Fruit fly (Drosophila melanogaster) whole organism, embryonic: ENCODE results near the gene CG12012.

Experiments
- Adf1 ChIP-seq: fragments of 200-800 bp; sonication (Bioruptor generic); IDR thresholded peaks from 2 replicates; pipeline ENCODE4 v1.3.6; 2022; ENCODE audit warnings: missing biosample characterization, missing genetic modification characterization
- Aef1 ChIP-seq: fragments of 200-800 bp; sonication (Bioruptor generic); IDR thresholded peaks from 3 replicates; pipeline ENCODE4 v1.3.6; 2022; ENCODE audit warnings: missing biosample characterization, missing genetic modification characterization
- Asciz ChIP-seq: fragments of 200-800 bp; sonication (Bioruptor generic); optimal IDR thresholded peaks from 2 replicates; lab custom pipeline; 2017; ENCODE audit warnings: missing biosample characterization, mild to moderate bottlenecking, missing genetic modification characterization, missing genetic modification reagents
- CG12299 ChIP-seq: fragments of 200-800 bp; sonication (Bioruptor generic); optimal IDR thresholded peaks from 2 replicates; lab custom pipeline; 2018; ENCODE audit warnings: missing biosample characterization, mild to moderate bottlenecking, missing genetic modification characterization
- CG12391 ChIP-seq: fragments of 200-800 bp; sonication (Bioruptor generic); optimal IDR thresholded peaks from 3 replicates; lab custom pipeline; 2018; ENCODE audit warnings: missing biosample characterization, mild to moderate bottlenecking, missing genetic modification characterization, moderate library complexity
- CG12769 ChIP-seq: fragments of 200-800 bp; sonication (Bioruptor generic); optimal IDR thresholded peaks from 2 replicates; lab custom pipeline; 2019; ENCODE audit warnings: missing biosample characterization, mild to moderate bottlenecking, missing genetic modification characterization, moderate library complexity
- CG13894 ChIP-seq: fragments of 200-800 bp; sonication (Bioruptor generic); optimal IDR thresholded peaks from 3 replicates; lab custom pipeline; 2018; ENCODE audit warnings: missing biosample characterization, mild to moderate bottlenecking, missing genetic modification characterization, moderate library complexity
- CG15479 ChIP-seq: fragments of 200-800 bp; sonication (Bioruptor generic); optimal IDR thresholded peaks from 3 replicates; lab custom pipeline; 2019; ENCODE audit warnings: missing biosample characterization, mild to moderate bottlenecking, missing genetic modification characterization, moderate library complexity
- CG16779 ChIP-seq: fragments of 200-800 bp; sonication (Bioruptor generic); IDR thresholded peaks from 2 replicates; pipeline ENCODE4 v1.3.6; 2022; ENCODE audit warnings: missing biosample characterization, missing genetic modification characterization
- CG16863 ChIP-seq: fragments of 200-800 bp; sonication (Bioruptor generic); optimal IDR thresholded peaks from 3 replicates; lab custom pipeline; 2016; ENCODE audit warnings: missing biosample characterization, missing genetic modification characterization
- CG17328 ChIP-seq: fragments of 200-800 bp; sonication (Bioruptor generic); IDR thresholded peaks from 2 replicates; pipeline ENCODE4 v1.3.6; 2022; ENCODE audit warnings: missing biosample characterization, missing genetic modification characterization
- CG2129 ChIP-seq: fragments of 200-800 bp; sonication (Bioruptor generic); IDR thresholded peaks from 2 replicates; pipeline ENCODE4 v1.3.6; 2022; ENCODE audit warnings: missing biosample characterization, missing genetic modification characterization; ENCODE audit not compliant: partially characterized antibody
- CG2199 ChIP-seq: fragments of 200-800 bp; sonication (Bioruptor generic); IDR thresholded peaks from 3 replicates; pipeline ENCODE4 v1.3.6; 2022; ENCODE audit warnings: missing biosample characterization, missing genetic modification characterization
- CG31365 ChIP-seq: fragments of 200-800 bp; sonication (Bioruptor generic); optimal IDR thresholded peaks from 2 replicates; lab custom pipeline; 2018; ENCODE audit warnings: missing biosample characterization, mild to moderate bottlenecking, missing genetic modification characterization
- CG34422 ChIP-seq: fragments of 200-800 bp; sonication (Bioruptor generic); IDR thresholded peaks from 3 replicates; pipeline ENCODE4 v1.3.6; 2022; ENCODE audit warnings: missing biosample characterization, missing genetic modification characterization
- CG3838 ChIP-seq: fragments of 200-800 bp; sonication (Bioruptor generic); optimal IDR thresholded peaks from 3 replicates; lab custom pipeline; 2016; ENCODE audit warnings: missing biosample characterization, missing genetic modification characterization
- CG4360 ChIP-seq: fragments of 200-800 bp; sonication (Bioruptor generic); IDR thresholded peaks from 2 replicates; pipeline ENCODE4 v1.3.6; 2022; ENCODE audit warnings: missing biosample characterization, missing genetic modification characterization
- CG5180 ChIP-seq: fragments of 200-800 bp; sonication (Bioruptor generic); optimal IDR thresholded peaks from 3 replicates; lab custom pipeline; 2017; ENCODE audit warnings: missing biosample characterization, missing genetic modification characterization, mild to moderate bottlenecking, moderate library complexity, missing genetic modification reagents
- CG8944 ChIP-seq: fragments of 200-800 bp; sonication (Bioruptor generic); optimal IDR thresholded peaks from 3 replicates; lab custom pipeline; 2016; ENCODE audit warnings: missing biosample characterization, missing genetic modification characterization
- Dip3 ChIP-seq: fragments of 200-800 bp; sonication (Bioruptor generic); optimal IDR thresholded peaks from 3 replicates; lab custom pipeline; 2016; ENCODE audit warnings: missing biosample characterization, missing genetic modification characterization
- Gug ChIP-seq: fragments of 200-800 bp; sonication (Bioruptor generic); IDR thresholded peaks from 4 replicates; pipeline ENCODE4 v1.3.6; 2022; ENCODE audit warnings: missing biosample characterization, missing genetic modification characterization
- HLH54F ChIP-seq: fragments of 200-800 bp; sonication (Bioruptor generic); optimal IDR thresholded peaks from 3 replicates; lab custom pipeline; 2016; ENCODE audit warnings: missing biosample characterization, missing genetic modification characterization
- Med ChIP-seq: fragments of 200-800 bp; sonication (Bioruptor generic); peaks from one replicate; lab custom pipeline; 2016; ENCODE audit warnings: missing biosample characterization, missing genetic modification characterization, mild to moderate bottlenecking, inconsistent platforms, moderate library complexity
- NFAT ChIP-seq: fragments of 200-800 bp; sonication (Bioruptor generic); IDR thresholded peaks from 2 replicates; pipeline ENCODE4 v1.3.6; 2022; ENCODE audit warnings: missing biosample characterization, missing genetic modification characterization
- Opbp ChIP-seq: fragments of 200-800 bp; sonication (Bioruptor generic); IDR thresholded peaks from 3 replicates; pipeline ENCODE4 v1.3.6; 2022; ENCODE audit warnings: missing biosample characterization, missing genetic modification characterization; ENCODE audit not compliant: partially characterized antibody
- Scr ChIP-seq: fragments of 200-800 bp; sonication (Bioruptor generic); IDR thresholded peaks from 2 replicates; pipeline ENCODE4 v1.3.6; 2022; ENCODE audit warnings: missing biosample characterization, missing genetic modification characterization; ENCODE audit not compliant: partially characterized antibody
- Xbp1 ChIP-seq: fragments of 200-800 bp; sonication (Bioruptor generic); optimal IDR thresholded peaks from 3 replicates; lab custom pipeline; 2016; ENCODE audit warnings: missing biosample characterization, mild to moderate bottlenecking, missing genetic modification characterization
- abd-A ChIP-seq: fragments of 200-800 bp; sonication (Bioruptor generic); optimal IDR thresholded peaks from 3 replicates; lab custom pipeline; 2019; ENCODE audit warnings: missing biosample characterization, mild to moderate bottlenecking, missing genetic modification characterization, moderate library complexity
- amos ChIP-seq: fragments of 200-800 bp; sonication (Bioruptor generic); IDR thresholded peaks from 2 replicates; pipeline ENCODE4 v1.3.6; 2022; ENCODE audit warnings: missing biosample characterization, missing genetic modification characterization; ENCODE audit not compliant: partially characterized antibody
- cad ChIP-seq: fragments of >200 bp; optimal IDR thresholded peaks from 2 replicates; lab custom pipeline; 2017; ENCODE audit warnings: missing biosample characterization, missing genetic modification characterization
- cg ChIP-seq: fragments of 200-800 bp; sonication (Bioruptor generic); optimal IDR thresholded peaks from 3 replicates; lab custom pipeline; 2019; ENCODE audit warnings: missing biosample characterization, mild to moderate bottlenecking, missing genetic modification characterization, moderate library complexity
- chinmo ChIP-seq: fragments of 200-800 bp; sonication (Bioruptor generic); IDR thresholded peaks from 4 replicates; pipeline ENCODE4 v1.3.6; 2022; ENCODE audit warnings: missing biosample characterization, missing genetic modification characterization; ENCODE audit not compliant: partially characterized antibody
- ci ChIP-seq: fragments of 200-800 bp; sonication (Bioruptor generic); IDR thresholded peaks from 3 replicates; pipeline ENCODE4 v1.3.6; 2022; ENCODE audit warnings: missing biosample characterization, missing genetic modification characterization
- da ChIP-seq: fragments of 200-800 bp; sonication (Bioruptor generic); optimal IDR thresholded peaks from 2 replicates; lab custom pipeline; 2016; ENCODE audit warnings: missing biosample characterization, missing genetic modification characterization
- exex ChIP-seq: fragments of 200-800 bp; sonication (Bioruptor generic); optimal IDR thresholded peaks from 4 replicates; lab custom pipeline; 2018; ENCODE audit warnings: missing biosample characterization, mild to moderate bottlenecking, missing genetic modification characterization, moderate library complexity
- gsb ChIP-seq: fragments of 200-800 bp; sonication (Bioruptor generic); IDR thresholded peaks from 2 replicates; pipeline ENCODE4 v1.3.6; 2022; ENCODE audit warnings: missing biosample characterization, missing genetic modification characterization
- ind ChIP-seq: fragments of 200-800 bp; sonication (Bioruptor generic); optimal IDR thresholded peaks from 3 replicates; lab custom pipeline; 2016; ENCODE audit warnings: missing biosample characterization, missing genetic modification characterization
- insv ChIP-seq, 2 experiments: fragments of 200-800 bp; sonication (Bioruptor generic); optimal IDR thresholded peaks; 3 replicates each; lab custom pipeline; 2016 to 2018; ENCODE audit warnings: missing biosample characterization in 2 of 2, missing genetic modification characterization in 2 of 2
- kni ChIP-seq: fragments of 200-800 bp; sonication (Bioruptor generic); optimal IDR thresholded peaks from 3 replicates; lab custom pipeline; 2017; ENCODE audit warnings: mild to moderate bottlenecking, missing biosample characterization, missing genetic modification reagents, missing genetic modification characterization
- nau ChIP-seq: fragments of 200-800 bp; sonication (Bioruptor generic); optimal IDR thresholded peaks from 3 replicates; lab custom pipeline; 2017; ENCODE audit warnings: missing biosample characterization, mild to moderate bottlenecking, missing genetic modification characterization, missing genetic modification reagents
- peb ChIP-seq: fragments of 200-800 bp; sonication (Bioruptor generic); IDR thresholded peaks from 2 replicates; pipeline ENCODE4 v1.3.6; 2022; ENCODE audit warnings: missing biosample characterization, missing genetic modification characterization
- sens ChIP-seq: fragments of 200-800 bp; sonication (Bioruptor generic); peaks from one replicate; lab custom pipeline; 2016; ENCODE audit warnings: missing biosample characterization, missing genetic modification characterization
- tll ChIP-seq, 2 experiments: fragments of 200-800 bp in 1 of 2; fragments of >200 bp in 1 of 2; sonication (Bioruptor generic) in 1 of 2; optimal IDR thresholded peaks; 2 replicates each; lab custom pipeline; 2017 to 2019; ENCODE audit warnings: missing biosample characterization in 2 of 2, missing genetic modification characterization in 2 of 2, mild to moderate bottlenecking in 1 of 2, moderate library complexity in 1 of 2
- vvl ChIP-seq: fragments of 200-800 bp; sonication (Bioruptor generic); IDR thresholded peaks from 2 replicates; pipeline ENCODE4 v1.3.6; 2022; ENCODE audit warnings: missing biosample characterization, missing genetic modification characterization
- zen ChIP-seq: fragments of 200-800 bp; sonication (Bioruptor generic); optimal IDR thresholded peaks from 3 replicates; lab custom pipeline; 2018; ENCODE audit warnings: missing biosample characterization, mild to moderate bottlenecking, missing genetic modification characterization, moderate library complexity

CG12012 gene

dm6 chr3L:3409626-3410301 is 33.2 kb downstream of the CG12012 start (continued):
- TF ChIP-seq CG17328 (GFP tag; lab: Robert Waterston, UW): no peak
- TF ChIP-seq Opbp: 0 out of 3 replicates have a peak, but pooled peaks have one; percentile 11
- no peak for TF ChIP-seq peb
- TF ChIP-seq chinmo (GFP tag; lab: Robert Waterston, UW): 0 out of 4 replicates have a peak, but pooled peaks have one; percentile 45
- TF ChIP-seq amos (GFP tag; lab: Robert Waterston, UW): 0 out of 2 replicates have a peak, but pooled peaks have one; percentile 22
- TF ChIP-seq CG5180 (GFP tag; lab: Kevin White, UChicago): peak; percentile 24
- peak; percentile 62 for TF ChIP-seq zen (tag; lab: Kevin White, UChicago)
- no peak for TF ChIP-seq CG12299 (tag; lab: Kevin White, UChicago)
- TF ChIP-seq Scr (GFP tag; lab: Robert Waterston, UW): 0 out of 2 replicates have a peak, but pooled peaks have one; percentile 12
- peak in 1 of 2 experiments; percentile 5 for TF ChIP-seq insv (GFP tag; optimal IDR thresholded peaks at IDR 0.05; lab: Kevin White, UChicago)
- TF ChIP-seq CG12769 (tag; lab: Kevin White, UChicago): peak; percentile 51
- TF ChIP-seq Gug: no peak
- peak; percentile 31 for TF ChIP-seq kni (GFP tag; lab: Kevin White, UChicago)
- TF ChIP-seq CG2129 (GFP tag; lab: Robert Waterston, UW): no peak
- peak; percentile 86 for TF ChIP-seq CG15479 (GFP tag; lab: Kevin White, UChicago)
- TF ChIP-seq CG3838 (GFP tag; lab: Kevin White, UChicago): peak; percentile 56
- TF ChIP-seq Aef1: no peak
- TF ChIP-seq exex (tag; lab: Kevin White, UChicago): no peak
- TF ChIP-seq CG16863 (GFP tag; lab: Kevin White, UChicago): no peak
- no peak for TF ChIP-seq HLH54F
- no peak for TF ChIP-seq CG34422 (GFP tag; lab: Robert Waterston, UW)
- TF ChIP-seq sens (GFP tag; lab: Kevin White, UChicago): peak; percentile 87
- TF ChIP-seq cg (GFP tag; lab: Kevin White, UChicago): peak; percentile 24

DNA sequence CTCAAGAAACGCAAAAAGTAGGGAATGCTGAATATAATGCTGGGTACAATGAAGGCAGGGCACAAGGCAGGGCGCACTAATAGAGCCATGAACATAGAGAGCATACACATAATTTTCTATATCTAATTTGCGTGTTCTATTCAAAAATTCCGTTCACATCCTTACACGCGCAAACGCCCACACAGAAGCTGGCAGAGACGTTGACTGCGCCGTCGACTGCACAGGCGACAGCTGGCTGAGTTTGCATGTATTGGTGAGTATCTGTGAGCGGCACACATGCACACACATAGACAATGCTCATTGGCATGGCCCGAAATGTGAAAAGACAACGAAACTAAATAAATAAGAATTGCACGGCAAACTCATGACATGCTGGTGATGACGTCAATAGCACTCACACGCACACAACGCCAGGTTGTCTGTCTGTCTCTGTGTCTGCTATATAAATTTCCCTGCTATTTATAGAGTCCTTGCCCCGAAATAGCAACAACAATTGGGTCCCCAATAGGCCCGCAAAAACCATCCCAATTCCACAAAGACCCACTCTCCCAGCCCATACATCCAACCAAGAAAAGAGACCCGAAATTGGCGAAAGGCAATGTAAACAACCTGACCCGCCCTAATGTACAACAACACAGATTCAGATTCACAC is 34.5 kb downstream of the CG12012 start:
- TF ChIP-seq ci (0 out of 3 replicates have a peak, but pooled peaks have one; percentile 26), chinmo (GFP tag; lab: Robert Waterston, UW) (0 out of 4 replicates have a peak, but pooled peaks have one; percentile 33), Xbp1 (GFP tag; lab: Kevin White, UChicago) (no peak), tll (GFP tag; optimal IDR thresholded peaks at IDR 0.05; lab: Kevin White, UChicago) (peak in 1 of 2 experiments; percentile 69), vvl (GFP tag; lab: Robert Waterston, UW) (0 out of 2 replicates have a peak, but pooled peaks have one; percentile 9), CG3838 (GFP tag; lab: Kevin White, UChicago) (no peak), nau (GFP tag; lab: Kevin White, UChicago) (peak; percentile 30), CG12391 (no peak), abd-A (peak; percentile 86), CG13894 (peak; percentile 73), Med (peak; percentile 75), gsb (GFP tag; lab: Robert Waterston, UW) (no peak), sens (GFP tag; lab: Kevin White, UChicago) (peak; percentile 52), zen (tag; lab: Kevin White, UChicago) (peak; percentile 9), CG16779 (GFP tag; lab: Robert Waterston, UW) (0 out of 2 replicates have a peak, but pooled peaks have one; percentile 44), CG4360 (GFP tag; lab: Robert Waterston, UW) (peak; percentile 48), cg (GFP tag; lab: Kevin White, UChicago) (peak; percentile 68), CG8944 (GFP tag; lab: Kevin White, UChicago) (no peak), CG2129 (GFP tag; lab: Robert Waterston, UW) (no peak), Dip3 (no peak), NFAT (GFP tag; lab: Robert Waterston, UW) (0 out of 2 replicates have a peak, but pooled peaks have one; percentile 15), Asciz (GFP tag; lab: Kevin White, UChicago) (no peak), CG31365 (no peak), CG2199 (GFP tag; lab: Robert Waterston, UW) (peak; percentile 66; the same call in 1 of the 3 replicates), CG15479 (GFP tag; lab: Kevin White, UChicago) (peak; percentile 28), Adf1 (GFP tag; lab: Robert Waterston, UW) (peak; percentile 89), da (GFP tag; lab: Kevin White, UChicago) (no peak), ind (no peak), cad (GFP tag; lab: Kevin White, UChicago) (no peak)
